Fruit fly (Drosophila melanogaster) whole organism, embryonic: ENCODE data around the gene CG16903.

Source experiments
- Adf1 ChIP-seq: fragments of 200-800 bp; sonication (Bioruptor generic); IDR thresholded peaks from 2 replicates; pipeline ENCODE4 v1.3.6; 2022; ENCODE audit warnings: missing biosample characterization, missing genetic modification characterization
- BtbVII ChIP-seq: fragments of 200-800 bp; sonication (Bioruptor generic); optimal IDR thresholded peaks from 3 replicates; lab custom pipeline; 2017; ENCODE audit warnings: missing biosample characterization, mild to moderate bottlenecking, missing genetic modification characterization
- CG10267 ChIP-seq: fragments of 200-800 bp; sonication (Bioruptor generic); optimal IDR thresholded peaks from 2 replicates; lab custom pipeline; 2018; ENCODE audit warnings: missing biosample characterization, mild to moderate bottlenecking, missing genetic modification characterization, moderate library complexity
- CG11504 ChIP-seq: fragments of 200-800 bp; sonication (Bioruptor generic); optimal IDR thresholded peaks from 3 replicates; lab custom pipeline; 2019; ENCODE audit warnings: missing biosample characterization, mild to moderate bottlenecking, missing genetic modification characterization, moderate library complexity
- CG12391 ChIP-seq: fragments of 200-800 bp; sonication (Bioruptor generic); optimal IDR thresholded peaks from 3 replicates; lab custom pipeline; 2018; ENCODE audit warnings: missing biosample characterization, mild to moderate bottlenecking, missing genetic modification characterization, moderate library complexity
- CG13287 ChIP-seq: fragments of 200-800 bp; sonication (Bioruptor generic); IDR thresholded peaks from 2 replicates; pipeline ENCODE4 v1.3.6; 2022; ENCODE audit warnings: missing biosample characterization, missing genetic modification characterization; ENCODE audit not compliant: partially characterized antibody
- CG13424 ChIP-seq: fragments of 200-800 bp; sonication (Bioruptor generic); optimal IDR thresholded peaks from 2 replicates; lab custom pipeline; 2019; ENCODE audit warnings: missing biosample characterization, mild to moderate bottlenecking, missing genetic modification characterization, moderate library complexity
- CG14710 ChIP-seq: fragments of 200-800 bp; sonication (Bioruptor generic); optimal IDR thresholded peaks from 3 replicates; lab custom pipeline; 2019; ENCODE audit warnings: missing biosample characterization, mild to moderate bottlenecking, missing genetic modification characterization, moderate library complexity
- CG15269 ChIP-seq: fragments of 200-800 bp; sonication (Bioruptor generic); optimal IDR thresholded peaks from 2 replicates; lab custom pipeline; 2018; ENCODE audit warnings: missing biosample characterization, mild to moderate bottlenecking, missing genetic modification characterization, moderate library complexity
- CG15514 ChIP-seq: fragments of 200-800 bp; sonication (Bioruptor generic); optimal IDR thresholded peaks from 3 replicates; lab custom pipeline; 2017; ENCODE audit warnings: missing biosample characterization, missing genetic modification characterization, mild to moderate bottlenecking, moderate library complexity, missing genetic modification reagents
- CG16815 ChIP-seq: fragments of 200-800 bp; sonication (Bioruptor generic); optimal IDR thresholded peaks from 3 replicates; lab custom pipeline; 2017; ENCODE audit warnings: missing biosample characterization, mild to moderate bottlenecking, missing genetic modification characterization
- CG17912 ChIP-seq: fragments of 200-800 bp; sonication (Bioruptor generic); optimal IDR thresholded peaks from 2 replicates; lab custom pipeline; 2018; ENCODE audit warnings: missing biosample characterization, mild to moderate bottlenecking, missing genetic modification characterization
- CG2678 ChIP-seq: fragments of 200-800 bp; sonication (Bioruptor generic); optimal IDR thresholded peaks from 3 replicates; lab custom pipeline; 2019; ENCODE audit warnings: missing biosample characterization, mild to moderate bottlenecking, missing genetic modification characterization, moderate library complexity
- CG2712 ChIP-seq: fragments of 200-800 bp; optimal IDR thresholded peaks from 3 replicates; lab custom pipeline; 2019; ENCODE audit warnings: missing biosample characterization, mild to moderate bottlenecking, missing genetic modification characterization, moderate library complexity
- CG31441 ChIP-seq: fragments of 200-800 bp; sonication (Bioruptor generic); IDR thresholded peaks from 2 replicates; pipeline ENCODE4 v1.3.6; 2022; ENCODE audit warnings: missing biosample characterization, missing genetic modification characterization
- CG34422 ChIP-seq: fragments of 200-800 bp; sonication (Bioruptor generic); IDR thresholded peaks from 3 replicates; pipeline ENCODE4 v1.3.6; 2022; ENCODE audit warnings: missing biosample characterization, missing genetic modification characterization
- CG6689 ChIP-seq: fragments of 200-800 bp; sonication (Bioruptor generic); IDR thresholded peaks from 2 replicates; pipeline ENCODE4 v1.3.6; 2022; ENCODE audit warnings: missing biosample characterization, missing genetic modification characterization
- CG7839 ChIP-seq: fragments of 200-800 bp; sonication (Bioruptor generic); optimal IDR thresholded peaks from 3 replicates; lab custom pipeline; 2018; ENCODE audit warnings: missing biosample characterization, mild to moderate bottlenecking, missing genetic modification characterization, moderate library complexity
- CG7928 ChIP-seq: fragments of 200-800 bp; sonication (Bioruptor generic); optimal IDR thresholded peaks from 2 replicates; lab custom pipeline; 2017; ENCODE audit warnings: missing biosample characterization, mild to moderate bottlenecking, missing genetic modification characterization
- CG8290 ChIP-seq, 3 experiments: fragments of 200-800 bp; sonication (Bioruptor generic); optimal IDR thresholded peaks; 2 replicates each; lab custom pipeline; 2016 to 2019; ENCODE audit warnings: missing biosample characterization in 3 of 3, missing genetic modification characterization in 3 of 3, mild to moderate bottlenecking in 2 of 3, moderate library complexity in 1 of 3
- CG8478 ChIP-seq: fragments of >200 bp; optimal IDR thresholded peaks from 2 replicates; lab custom pipeline; 2018
- CTCF ChIP-seq: fragments of 200-800 bp; sonication (Bioruptor generic); optimal IDR thresholded peaks from 2 replicates; lab custom pipeline; 2017; ENCODE audit warnings: missing biosample characterization, mild to moderate bottlenecking, missing genetic modification characterization, moderate library complexity
- Dll ChIP-seq: fragments of 200-800 bp; sonication (Bioruptor generic); IDR thresholded peaks from 4 replicates; pipeline ENCODE4 v1.3.6; 2022; ENCODE audit warnings: missing biosample characterization, missing genetic modification characterization; ENCODE audit not compliant: partially characterized antibody
- E2f2 ChIP-seq: fragments of 200-800 bp; sonication (Bioruptor generic); IDR thresholded peaks from 2 replicates; pipeline ENCODE4 v1.3.6; 2022; ENCODE audit warnings: missing biosample characterization, missing genetic modification characterization
- HHEX ChIP-seq: fragments of 200-800 bp; sonication (Bioruptor generic); optimal IDR thresholded peaks from 3 replicates; lab custom pipeline; 2017; ENCODE audit warnings: missing biosample characterization, mild to moderate bottlenecking, missing genetic modification characterization, missing genetic modification reagents
- Hr39 ChIP-seq: fragments of >200 bp; optimal IDR thresholded peaks from 2 replicates; lab custom pipeline; 2017
- Hr51 ChIP-seq, 2 experiments: fragments of 200-800 bp; sonication (Bioruptor generic); optimal IDR thresholded peaks; 2 replicates in 1 of 2; 3 replicates in 1 of 2; lab custom pipeline; 2016 to 2018; ENCODE audit warnings: missing biosample characterization in 2 of 2, missing genetic modification characterization in 2 of 2, mild to moderate bottlenecking in 1 of 2, moderate library complexity in 1 of 2
- Sox102F ChIP-seq: fragments of 200-800 bp; sonication (Bioruptor generic); optimal IDR thresholded peaks from 2 replicates; lab custom pipeline; 2018; ENCODE audit warnings: missing biosample characterization, mild to moderate bottlenecking, missing genetic modification characterization, moderate library complexity
- Sry-β ChIP-seq: fragments of 200-800 bp; sonication (Bioruptor generic); optimal IDR thresholded peaks from 2 replicates; lab custom pipeline; 2018; ENCODE audit warnings: missing biosample characterization, mild to moderate bottlenecking, missing genetic modification characterization, moderate library complexity
- Ssrp ChIP-seq: fragments of 200-800 bp; sonication (Bioruptor generic); optimal IDR thresholded peaks from 2 replicates; lab custom pipeline; 2018; ENCODE audit warnings: missing biosample characterization, mild to moderate bottlenecking, missing genetic modification characterization, moderate library complexity
- Xrp1 ChIP-seq: fragments of 200-800 bp; sonication (Bioruptor generic); IDR thresholded peaks from 2 replicates; pipeline ENCODE4 v1.3.6; 2022; ENCODE audit warnings: missing biosample characterization, missing genetic modification characterization
- ap ChIP-seq: fragments of 200-800 bp; sonication (Bioruptor generic); IDR thresholded peaks from 2 replicates; pipeline ENCODE4 v1.3.6; 2022; ENCODE audit warnings: missing biosample characterization, missing genetic modification characterization
- ase ChIP-seq: fragments of 200-800 bp; sonication (Bioruptor generic); IDR thresholded peaks from 3 replicates; pipeline ENCODE4 v1.3.6; 2022; ENCODE audit warnings: missing biosample characterization, missing genetic modification characterization
- ash1 ChIP-seq: fragments of 200-800 bp; sonication (Bioruptor generic); optimal IDR thresholded peaks from 2 replicates; lab custom pipeline; 2018; ENCODE audit warnings: missing biosample characterization, mild to moderate bottlenecking, missing genetic modification characterization
- bowl ChIP-seq: fragments of 200-800 bp; sonication (Bioruptor generic); IDR thresholded peaks from 2 replicates; pipeline ENCODE4 v1.3.6; 2022; ENCODE audit warnings: missing biosample characterization, missing genetic modification characterization
- gfzf ChIP-seq: fragments of 200-800 bp; sonication (Bioruptor generic); optimal IDR thresholded peaks from 2 replicates; lab custom pipeline; 2016; ENCODE audit warnings: missing biosample characterization, mild to moderate bottlenecking, missing genetic modification characterization, moderate library complexity
- grau ChIP-seq: fragments of 200-800 bp; optimal IDR thresholded peaks from 3 replicates; lab custom pipeline; 2019; ENCODE audit warnings: missing biosample characterization, mild to moderate bottlenecking, missing genetic modification characterization, moderate library complexity
- gt ChIP-seq: fragments of 200-800 bp; sonication (Bioruptor generic); IDR thresholded peaks from 2 replicates; pipeline ENCODE4 v1.3.6; 2022; ENCODE audit warnings: missing biosample characterization, missing genetic modification characterization
- hbn ChIP-seq: fragments of 200-800 bp; sonication (Bioruptor generic); IDR thresholded peaks from 2 replicates; pipeline ENCODE4 v1.3.6; 2022; ENCODE audit warnings: missing biosample characterization, missing genetic modification characterization; ENCODE audit not compliant: partially characterized antibody
- jumu ChIP-seq: fragments of 200-800 bp; sonication (Bioruptor generic); optimal IDR thresholded peaks from 3 replicates; lab custom pipeline; 2016; ENCODE audit warnings: missing biosample characterization, missing genetic modification characterization
- lab ChIP-seq: fragments of 200-800 bp; sonication (Bioruptor generic); optimal IDR thresholded peaks from 3 replicates; lab custom pipeline; 2017; ENCODE audit warnings: missing biosample characterization, missing genetic modification characterization, mild to moderate bottlenecking, moderate library complexity, missing genetic modification reagents
- onecut ChIP-seq: fragments of 200-800 bp; sonication (Bioruptor generic); IDR thresholded peaks from 2 replicates; pipeline ENCODE4 v1.3.6; 2022; ENCODE audit warnings: missing biosample characterization, missing genetic modification characterization
- phol ChIP-seq: fragments of 200-800 bp; sonication (Bioruptor generic); optimal IDR thresholded peaks from 3 replicates; lab custom pipeline; 2018; ENCODE audit warnings: missing biosample characterization, mild to moderate bottlenecking, missing genetic modification characterization, moderate library complexity
- rib ChIP-seq: fragments of 200-800 bp; sonication (Bioruptor generic); IDR thresholded peaks from 2 replicates; pipeline ENCODE4 v1.3.6; 2022; ENCODE audit warnings: missing biosample characterization, missing genetic modification characterization
- schlank ChIP-seq: fragments of 200-800 bp; sonication (Bioruptor generic); optimal IDR thresholded peaks from 2 replicates; lab custom pipeline; 2018; ENCODE audit warnings: missing biosample characterization, mild to moderate bottlenecking, missing genetic modification characterization
- slou ChIP-seq: fragments of 200-800 bp; sonication (Bioruptor generic); optimal IDR thresholded peaks from 3 replicates; lab custom pipeline; 2016; ENCODE audit warnings: missing biosample characterization, missing genetic modification characterization
- sna ChIP-seq: fragments of 200-800 bp; sonication (Bioruptor generic); IDR thresholded peaks from 2 replicates; pipeline ENCODE4 v1.3.6; 2022; ENCODE audit warnings: missing biosample characterization, missing genetic modification characterization; ENCODE audit not compliant: partially characterized antibody
- stc ChIP-seq: fragments of 200-800 bp; sonication (Bioruptor generic); IDR thresholded peaks from 2 replicates; pipeline ENCODE4 v1.3.6; 2022; ENCODE audit warnings: missing biosample characterization, missing genetic modification characterization
- stwl ChIP-seq: fragments of 200-800 bp; sonication (Bioruptor generic); optimal IDR thresholded peaks from 3 replicates; lab custom pipeline; 2018; ENCODE audit warnings: missing biosample characterization, mild to moderate bottlenecking, missing genetic modification characterization, moderate library complexity
- sug ChIP-seq: fragments of 200-800 bp; optimal IDR thresholded peaks from 2 replicates; lab custom pipeline; 2019; ENCODE audit warnings: missing biosample characterization, mild to moderate bottlenecking, missing genetic modification characterization, moderate library complexity
- unpg ChIP-seq: fragments of 200-800 bp; sonication (Bioruptor generic); optimal IDR thresholded peaks from 3 replicates; lab custom pipeline; 2018; ENCODE audit warnings: missing biosample characterization, mild to moderate bottlenecking, missing genetic modification characterization, moderate library complexity
- zf30C ChIP-seq: fragments of 200-800 bp; sonication (Bioruptor generic); optimal IDR thresholded peaks from 3 replicates; lab custom pipeline; 2018; ENCODE audit warnings: missing biosample characterization, mild to moderate bottlenecking, missing genetic modification characterization

The CG16903 gene

dm6 chrX:2075846-2076377 is 4.3 kb downstream of the CG16903 start, which contains the start of gene CG4045 (continued):
- TF ChIP-seq CG6689 (GFP tag; lab: Robert Waterston, UW) (0 out of 2 replicates have a peak, but pooled peaks have one; percentile 24), CG13424 (peak; percentile 17), jumu (GFP tag; lab: Kevin White, UChicago) (no peak), E2f2 (peak; percentile 28; the same call in 1 of the 2 replicates), CG15514 (GFP tag; lab: Kevin White, UChicago) (peak; percentile 19), grau (tag; lab: Kevin White, UChicago) (peak; percentile 28), Dll (GFP tag; lab: Robert Waterston, UW) (0 out of 4 replicates have a peak, but pooled peaks have one; percentile 19), Ssrp (peak; percentile 21), CG8478 (lab: Kevin White, UChicago) (no peak), lab (GFP tag; lab: Kevin White, UChicago) (peak; percentile 1), Hr51 (GFP tag; optimal IDR thresholded peaks at IDR 0.05; lab: Kevin White, UChicago) (peak in 1 of 2 experiments; percentile 15), sug (tag; lab: Kevin White, UChicago) (peak; percentile 6), ash1 (GFP tag; lab: Kevin White, UChicago) (no peak), Adf1 (no peak), CG11504 (peak; percentile 39), slou (no peak), stc (no peak), CG2712 (tag; lab: Kevin White, UChicago) (peak; percentile 23), Hr39 (no peak), CG31441 (GFP tag; lab: Robert Waterston, UW) (0 out of 2 replicates have a peak, but pooled peaks have one; percentile 18), ase (GFP tag; lab: Robert Waterston, UW) (no peak), CG13287 (peak; percentile 23), gfzf (peak; percentile 43), unpg (GFP tag; lab: Kevin White, UChicago) (peak; percentile 13), bowl (GFP tag; lab: Robert Waterston, UW) (no peak), CG2678 (tag; lab: Kevin White, UChicago) (peak; percentile 39), CG14710 (peak; percentile 12), Sry-β (peak; percentile 40), CG12391 (tag; lab: Kevin White, UChicago) (peak; percentile 15), CG7928 (GFP tag; lab: Kevin White, UChicago) (no peak), CG15269 (peak; percentile 16), CTCF (GFP tag; lab: Kevin White, UChicago) (no peak), HHEX (no peak), CG10267 (peak; percentile 19), zf30C (no peak), hbn (GFP tag; lab: Robert Waterston, UW) (peak; percentile 47; the same call in 1 of the 2 replicates), CG7839 (tag; lab: Kevin White, UChicago) (peak; percentile 39), ap (GFP tag; lab: Robert Waterston, UW) (no peak), CG34422 (GFP tag; lab: Robert Waterston, UW) (no peak), phol (tag; lab: Kevin White, UChicago) (peak; percentile 14), gt (GFP tag; lab: Robert Waterston, UW) (no peak)
- TF ChIP-seq, all 482 proteins: peak for 41

dm6 chrX:2073325-2073724 is 6.9 kb downstream of the CG16903 start, which contains the start of gene CG4199:
TSS of gene CG4199 (minus strand) at chrX:2073483.
- TF ChIP-seq rib (GFP tag; lab: Robert Waterston, UW), result no peak
- TF ChIP-seq onecut (GFP tag; lab: Robert Waterston, UW), result peak; percentile 19; the same call in 1 of the 2 replicates
- no peak for TF ChIP-seq schlank (tag; lab: Kevin White, UChicago)
- peak; percentile 20; the same call in 1 of the 2 replicates for TF ChIP-seq sna (GFP tag; lab: Robert Waterston, UW)
- TF ChIP-seq stwl (tag; lab: Kevin White, UChicago), result peak; percentile 39
- TF ChIP-seq CG16815 (GFP tag; lab: Kevin White, UChicago), result no peak
- no peak for TF ChIP-seq Sox102F
- TF ChIP-seq CG17912 (GFP tag; lab: Kevin White, UChicago), result no peak
- no peak for TF ChIP-seq CG8290 (GFP tag; optimal IDR thresholded peaks at IDR 0.05; lab: Kevin White, UChicago)
- peak in 1 of 2 experiments; percentile 80 for TF ChIP-seq CG8290 (tag; optimal IDR thresholded peaks at IDR 0.05; lab: Kevin White, UChicago)
- no peak for TF ChIP-seq Xrp1 (GFP tag; lab: Robert Waterston, UW)
- no peak for TF ChIP-seq BtbVII (GFP tag; lab: Kevin White, UChicago)
